Worm (Caenorhabditis elegans) whole organism, midembryonic: ENCODE data around the gene pmp-5.

ENCODE experiments used
- T22C8.4 ChIP-seq: fragments of 200-800 bp; sonication (Bioruptor generic); IDR thresholded peaks from 2 replicates; pipeline ENCODE4 v1.3.6; 2022; ENCODE audit warnings: missing genetic modification characterization, missing compliant biosample characterization
- cog-1 ChIP-seq: sonication (generic microtip); optimal IDR thresholded peaks from 2 replicates; lab custom pipeline; 2016; ENCODE audit warnings: missing genetic modification characterization, missing compliant biosample characterization
- flt-1 ChIP-seq: fragments of 200-800 bp; sonication (Bioruptor generic); IDR thresholded peaks from 2 replicates; pipeline ENCODE4 v1.3.6; 2022; ENCODE audit warnings: missing genetic modification characterization, missing compliant biosample characterization
- klf-2 ChIP-seq: fragments of 200-800 bp; sonication (Bioruptor generic); conservative IDR thresholded peaks from 2 replicates; pipeline ENCODE4 v1.3.6; 2022; ENCODE audit warnings: missing genetic modification reagents, missing genetic modification characterization, missing compliant biosample characterization
- med-1 ChIP-seq: sonication (generic microtip); optimal IDR thresholded peaks from 2 replicates; lab custom pipeline; 2017; ENCODE audit warnings: missing genetic modification characterization, mild to moderate bottlenecking, missing compliant biosample characterization, antibody characterized with exemption, missing genetic modification reagents; ENCODE audit not compliant: insufficient read depth
- ref-1 ChIP-seq: fragments of 200-800 bp; sonication (Bioruptor generic); conservative IDR thresholded peaks from 2 replicates; pipeline ENCODE4 v1.3.6; 2022; ENCODE audit warnings: missing genetic modification reagents, missing genetic modification characterization, missing compliant biosample characterization
- tab-1 ChIP-seq: fragments of 200-800 bp; sonication (Bioruptor generic); IDR thresholded peaks from 2 replicates; pipeline ENCODE4 v1.3.6; 2022; ENCODE audit warnings: missing genetic modification characterization, missing compliant biosample characterization
- ztf-23 ChIP-seq: fragments of 200-800 bp; sonication (Bioruptor generic); IDR thresholded peaks from 2 replicates; pipeline ENCODE4 v1.3.6; 2022; ENCODE audit warnings: missing genetic modification reagents, missing genetic modification characterization, missing compliant biosample characterization
- ztf-29 ChIP-seq: fragments of 200-800 bp; sonication (Bioruptor generic); IDR thresholded peaks from 2 replicates; pipeline ENCODE4 v1.3.6; 2022; ENCODE audit warnings: missing genetic modification reagents, missing genetic modification characterization, missing compliant biosample characterization

The pmp-5 gene

ce11 chrV:6697552-6697951 is 31.9 kb upstream of the pmp-5 start, which contains the start of gene W02F12.2:
Gene W02F12.2, minus strand, starts transcription at chrV:6697652.
- TF ChIP-seq T22C8.4 (GFP tag; lab: Robert Waterston, UW) (no peak), ztf-23 (GFP tag; lab: Robert Waterston, UW) (no peak), med-1 (GFP tag; lab: Kevin White, UChicago) (no peak), flt-1 (no peak)

- TF ChIP-seq cog-1 (tag; lab: Kevin White, UChicago) (no peak), T22C8.4 (GFP tag; lab: Robert Waterston, UW) (no peak), ref-1 (GFP tag; lab: Robert Waterston, UW) (no peak)
These were observed 29.1 kb upstream of the pmp-5 start, which contains the start of gene W02F12.8 for ce11 chrV:6694668-6695067. Gene W02F12.8, minus strand, starts transcription at chrV:6694768.

- TF ChIP-seq ztf-23 (GFP tag; lab: Robert Waterston, UW), result no peak
- TF ChIP-seq ref-1 (GFP tag; lab: Robert Waterston, UW), result no peak
- no peak for TF ChIP-seq T22C8.4 (GFP tag; lab: Robert Waterston, UW)
- no peak for TF ChIP-seq flt-1
- no peak for TF ChIP-seq tab-1
- TF ChIP-seq cog-1 (tag; lab: Kevin White, UChicago), result no peak
- no peak for TF ChIP-seq klf-2 (GFP tag; lab: Robert Waterston, UW)
- no peak for TF ChIP-seq ztf-29 (GFP tag; lab: Robert Waterston, UW)
- TF ChIP-seq med-1 (GFP tag; lab: Kevin White, UChicago), result no peak
These were observed 26.3 kb upstream of the pmp-5 start, which contains the start of gene mtl-1 for ce11 chrV:6691813-6692351. Gene mtl-1, minus strand, starts transcription at chrV:6691863.

- TF ChIP-seq cog-1 (tag; lab: Kevin White, UChicago) (no peak), tab-1 (no peak), ztf-23 (GFP tag; lab: Robert Waterston, UW) (no peak), med-1 (GFP tag; lab: Kevin White, UChicago) (no peak), T22C8.4 (GFP tag; lab: Robert Waterston, UW) (no peak), ztf-29 (GFP tag; lab: Robert Waterston, UW) (no peak), flt-1 (no peak), klf-2 (GFP tag; lab: Robert Waterston, UW) (no peak)
These were observed 24.5 kb upstream of the pmp-5 start for ce11 chrV:6690075-6690474.

- TF ChIP-seq med-1 (GFP tag; lab: Kevin White, UChicago) (no peak), tab-1 (no peak), ref-1 (GFP tag; lab: Robert Waterston, UW) (no peak), T22C8.4 (GFP tag; lab: Robert Waterston, UW) (no peak), klf-2 (GFP tag; lab: Robert Waterston, UW) (no peak), flt-1 (no peak), cog-1 (tag; lab: Kevin White, UChicago) (no peak), ztf-23 (GFP tag; lab: Robert Waterston, UW) (no peak), ztf-29 (GFP tag; lab: Robert Waterston, UW) (no peak)
These were observed 22.8 kb upstream of the pmp-5 start, which contains the start of gene K11G9.5 for ce11 chrV:6688392-6688791. Gene K11G9.5, minus strand, starts transcription at chrV:6688492.

ce11 chrV:6685963-6686362 is 20.4 kb upstream of the pmp-5 start:
- TF ChIP-seq flt-1, result no peak
- TF ChIP-seq ztf-23 (GFP tag; lab: Robert Waterston, UW), result no peak
- no peak for TF ChIP-seq tab-1
- TF ChIP-seq klf-2 (GFP tag; lab: Robert Waterston, UW), result no peak
- no peak for TF ChIP-seq ref-1 (GFP tag; lab: Robert Waterston, UW)
- TF ChIP-seq med-1 (GFP tag; lab: Kevin White, UChicago), result no peak
- TF ChIP-seq ztf-29 (GFP tag; lab: Robert Waterston, UW), result no peak
- no peak for TF ChIP-seq T22C8.4 (GFP tag; lab: Robert Waterston, UW)
- TF ChIP-seq cog-1 (tag; lab: Kevin White, UChicago), result no peak

- TF ChIP-seq flt-1 (no peak), ztf-29 (GFP tag; lab: Robert Waterston, UW) (no peak), cog-1 (tag; lab: Kevin White, UChicago) (no peak), med-1 (GFP tag; lab: Kevin White, UChicago) (no peak), klf-2 (GFP tag; lab: Robert Waterston, UW) (no peak), tab-1 (no peak), ztf-23 (GFP tag; lab: Robert Waterston, UW) (no peak), T22C8.4 (GFP tag; lab: Robert Waterston, UW) (no peak)
These were observed 19.9 kb upstream of the pmp-5 start for ce11 chrV:6685499-6685898.

ce11 chrV:6684541-6684940 is 18.9 kb upstream of the pmp-5 start:
- no peak for TF ChIP-seq ztf-23 (GFP tag; lab: Robert Waterston, UW)
- peak; percentile 32 for TF ChIP-seq cog-1 (tag; lab: Kevin White, UChicago)
- TF ChIP-seq tab-1, result 0 out of 2 replicates have a peak, but pooled peaks have one; percentile 52

ce11 chrV:6683740-6684139 is 18.1 kb upstream of the pmp-5 start:
- TF ChIP-seq ref-1 (GFP tag; lab: Robert Waterston, UW) (no peak), ztf-29 (GFP tag; lab: Robert Waterston, UW) (no peak), klf-2 (GFP tag; lab: Robert Waterston, UW) (no peak), med-1 (GFP tag; lab: Kevin White, UChicago) (no peak), T22C8.4 (GFP tag; lab: Robert Waterston, UW) (no peak), cog-1 (tag; lab: Kevin White, UChicago) (no peak), flt-1 (no peak), ztf-23 (GFP tag; lab: Robert Waterston, UW) (no peak), tab-1 (no peak)

- TF ChIP-seq cog-1 (tag; lab: Kevin White, UChicago) (no peak), ref-1 (GFP tag; lab: Robert Waterston, UW) (no peak), flt-1 (no peak), ztf-29 (GFP tag; lab: Robert Waterston, UW) (no peak), tab-1 (no peak)
These were observed 17.7 kb upstream of the pmp-5 start for ce11 chrV:6683282-6683681.
